Fruit fly (Drosophila melanogaster): ENCODE measurements around the gene CG9386.
A peak's percentile ranks its signal among the peaks of the same experiment; 100 is the strongest.

CG9386 gene

dm6 chr3R:9546808-9547381 lies 8.3 kb downstream of the CG9386 start (continued):
- TF ChIP-seq en (GFP tag; optimal IDR thresholded peaks at IDR 0.05) (no peak), CG2120 (GFP tag; optimal IDR thresholded peaks at IDR 0.05) (no peak), Hr3 (GFP tag; optimal IDR thresholded peaks at IDR 0.05) (no peak), CG34376 (GFP tag; optimal IDR thresholded peaks at IDR 0.05) (no peak), CG6689 (GFP tag; IDR thresholded peaks at IDR 0.05) (no peak), CG7372 (GFP tag; IDR thresholded peaks at IDR 0.05) (0 out of 2 replicates have a peak, but pooled peaks have one; percentile 17), corto (GFP tag; optimal IDR thresholded peaks at IDR 0.05) (no peak), CG9932 (GFP tag; IDR thresholded peaks at IDR 0.05) (no peak), CG2875 (GFP tag; optimal IDR thresholded peaks at IDR 0.05) (no peak), Myb (GFP tag; optimal IDR thresholded peaks at IDR 0.05) (no peak), CG9609 (GFP tag; optimal IDR thresholded peaks at IDR 0.05) (no peak), ken (GFP tag; IDR thresholded peaks at IDR 0.05) (no peak), CG4360 (GFP tag; IDR thresholded peaks at IDR 0.05) (peak; percentile 94)

- TF ChIP-seq cg (GFP tag; optimal IDR thresholded peaks at IDR 0.05) (no peak), wor (GFP tag; IDR thresholded peaks at IDR 0.05) (no peak), kah (GFP tag; optimal IDR thresholded peaks at IDR 0.05) (no peak), nmo (GFP tag; optimal IDR thresholded peaks at IDR 0.05) (no peak), CG4360 (GFP tag; IDR thresholded peaks at IDR 0.05) (no peak), Fer1 (GFP tag; optimal IDR thresholded peaks at IDR 0.05) (no peak), Dfd (GFP tag; optimal IDR thresholded peaks at IDR 0.05) (peak in 1 of 2 experiments; percentile 9), CG43689 (GFP tag; IDR thresholded peaks at IDR 0.05) (no peak), Sry-δ (GFP tag; optimal IDR thresholded peaks at IDR 0.05) (no peak), abd-A (tag; optimal IDR thresholded peaks at IDR 0.05) (no peak), Ets65A (GFP tag) (peak; percentile 36), Six4 (GFP tag; optimal IDR thresholded peaks at IDR 0.05) (no peak), NfI (GFP tag; optimal IDR thresholded peaks at IDR 0.05) (no peak), Trl (optimal IDR thresholded peaks at IDR 0.05) (peak; percentile 59 to 81), Trl (GFP tag; optimal IDR thresholded peaks at IDR 0.05) (no peak), Doc3 (GFP tag; IDR thresholded peaks at IDR 0.05; ENCODE audit: partially characterized antibody) (no peak), CG34376 (GFP tag; optimal IDR thresholded peaks at IDR 0.05) (peak; percentile 6), pho (GFP tag; optimal IDR thresholded peaks at IDR 0.05) (no peak), B-H2 (GFP tag; optimal IDR thresholded peaks at IDR 0.05) (no peak), CG33213 (GFP tag; optimal IDR thresholded peaks at IDR 0.05) (peak; percentile 40), lola (GFP tag; optimal IDR thresholded peaks at IDR 0.05) (peak in 1 of 3 experiments; percentile 78), ash1 (GFP tag; optimal IDR thresholded peaks at IDR 0.05) (no peak), CG13894 (tag; optimal IDR thresholded peaks at IDR 0.05) (no peak), Eip74EF (GFP tag; optimal IDR thresholded peaks at IDR 0.05) (peak in 1 of 2 experiments; percentile 48), hkb (optimal IDR thresholded peaks at IDR 0.05) (no peak), hkb (GFP tag; IDR thresholded peaks at IDR 0.05) (no peak), CG13287 (GFP tag; IDR thresholded peaks at IDR 0.05; ENCODE audit: partially characterized antibody) (no peak), cwo (GFP tag; optimal IDR thresholded peaks at IDR 0.05) (no peak), CG14014 (GFP tag; IDR thresholded peaks at IDR 0.05) (no peak), CG6854 (GFP tag; optimal IDR thresholded peaks at IDR 0.05) (no peak), CG7556 (GFP tag; optimal IDR thresholded peaks at IDR 0.05) (no peak), Dbx (GFP tag; IDR thresholded peaks at IDR 0.05) (no peak), ranshi (GFP tag; IDR thresholded peaks at IDR 0.05) (no peak), Med (GFP tag) (peak; percentile 61), CG6689 (GFP tag; IDR thresholded peaks at IDR 0.05) (no peak), Atf-2 (GFP tag; optimal IDR thresholded peaks at IDR 0.05) (no peak), CG7271 (tag; optimal IDR thresholded peaks at IDR 0.05) (no peak), CG31441 (GFP tag; IDR thresholded peaks at IDR 0.05) (no peak), CG2116 (GFP tag; optimal IDR thresholded peaks at IDR 0.05) (peak; percentile 18)
Observed at dm6 chr3R:9543495-9544180, 11.6 kb downstream of the CG9386 start.

Measured in whole organism, embryonic.